Worm (Caenorhabditis elegans) whole organism, young adult: ENCODE results near the gene nhr-67.
"Not testable (repeated sequence)": the region's sequence is repeated elsewhere in the genome, so short reads cannot be mapped to it uniquely, and the experiment has no call there.

Experiments used
- nfya-1 ChIP-seq: sonication (generic microtip); optimal IDR thresholded peaks from 2 replicates; lab custom pipeline; 2017; ENCODE audit warnings: antibody characterized with exemption, missing compliant biosample characterization, missing genetic modification characterization, borderline replicate concordance; ENCODE audit not compliant: insufficient read depth
- pha-4 ChIP-seq: fragments of 150-350 bp; sonication (generic microtip); optimal IDR thresholded peaks from 2 replicates; lab custom pipeline; 2014; ENCODE audit warnings: missing biosample characterization, missing genetic modification reagents, missing genetic modification characterization
- snpc-3.4 ChIP-seq: sonication (generic microtip); optimal IDR thresholded peaks from 2 replicates; lab custom pipeline; 2017; ENCODE audit warnings: missing genetic modification characterization, mild to moderate bottlenecking, missing compliant biosample characterization, antibody characterized with exemption, moderate library complexity, missing genotype, missing genetic modification reagents
- ztf-3 ChIP-seq: fragments of 200-800 bp; sonication (Bioruptor generic); optimal IDR thresholded peaks from 2 replicates; lab custom pipeline; 2018; ENCODE audit warnings: mild to moderate bottlenecking, missing genetic modification characterization, missing compliant biosample characterization

DNA sequence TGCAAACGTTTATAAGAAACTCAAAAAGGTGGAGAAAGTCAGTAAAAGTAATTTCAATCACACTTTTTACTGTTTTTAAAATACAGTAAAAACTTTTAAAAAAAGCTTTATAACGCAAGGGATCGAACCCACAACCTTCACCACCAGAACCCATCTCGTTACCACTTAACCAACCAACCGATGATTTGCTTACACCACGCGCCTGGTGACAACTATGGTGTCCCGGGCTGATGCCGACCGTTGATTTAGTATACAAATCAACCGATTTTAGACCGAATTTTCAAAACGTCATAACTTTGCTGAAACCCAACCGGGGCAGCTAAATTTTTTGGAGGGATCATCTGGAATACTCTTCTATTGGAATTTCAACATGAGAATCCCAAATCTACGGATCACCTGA lies 27.3 kb downstream of the nhr-67 start:
- TF ChIP-seq nfya-1 (tag; lab: Kevin White, UChicago); ztf-3; pha-4; snpc-3.4: not testable (repeated sequence)
